Fruit fly (Drosophila melanogaster) whole organism, embryonic: Measurements from ENCODE around the gene CG7381.
A peak's percentile ranks its signal among the peaks of the same experiment; 100 is the strongest.

Experiments used
- Abd-B ChIP-seq: fragments of 200-800 bp; sonication (Bioruptor generic); optimal IDR thresholded peaks from 2 replicates; lab custom pipeline; 2018; ENCODE audit warnings: missing biosample characterization, mild to moderate bottlenecking, missing genetic modification characterization, moderate library complexity
- Ada2b ChIP-seq: fragments of 200-800 bp; sonication (Bioruptor generic); IDR thresholded peaks from 2 replicates; pipeline ENCODE4 v1.3.6; 2022; ENCODE audit warnings: missing biosample characterization, missing genetic modification characterization
- Atf3 ChIP-seq: fragments of 200-800 bp; sonication (Bioruptor generic); optimal IDR thresholded peaks from 3 replicates; lab custom pipeline; 2016; ENCODE audit warnings: missing biosample characterization, missing genetic modification characterization
- Awh ChIP-seq: fragments of 200-800 bp; sonication (Bioruptor generic); IDR thresholded peaks from 2 replicates; pipeline ENCODE4, ENCODE4 v1.3.6; 2022; ENCODE audit warnings: missing biosample characterization, missing genetic modification characterization
- C15 ChIP-seq: fragments of 200-800 bp; sonication (Bioruptor generic); IDR thresholded peaks from 3 replicates; pipeline ENCODE4 v1.3.6; 2022; ENCODE audit warnings: missing biosample characterization, missing genetic modification characterization
- CG11093 ChIP-seq: fragments of 200-800 bp; sonication (Bioruptor generic); IDR thresholded peaks from 3 replicates; pipeline ENCODE4 v1.3.6; 2022; ENCODE audit warnings: missing biosample characterization, missing genetic modification characterization
- CG1233 ChIP-seq: fragments of 200-800 bp; sonication (Bioruptor generic); optimal IDR thresholded peaks from 4 replicates; lab custom pipeline; 2018; ENCODE audit warnings: missing biosample characterization, mild to moderate bottlenecking, missing genetic modification characterization
- CG14441 ChIP-seq: fragments of 200-800 bp; sonication (Bioruptor generic); IDR thresholded peaks from 2 replicates; pipeline ENCODE4 v1.3.6; 2022; ENCODE audit warnings: missing biosample characterization, missing genetic modification characterization
- CG14710 ChIP-seq: fragments of 200-800 bp; sonication (Bioruptor generic); optimal IDR thresholded peaks from 3 replicates; lab custom pipeline; 2019; ENCODE audit warnings: missing biosample characterization, mild to moderate bottlenecking, missing genetic modification characterization, moderate library complexity
- CG14860 ChIP-seq: fragments of 200-800 bp; sonication (Bioruptor generic); IDR thresholded peaks from 3 replicates; pipeline ENCODE4 v1.3.6; 2022; ENCODE audit warnings: missing biosample characterization, missing genetic modification characterization; ENCODE audit not compliant: partially characterized antibody
- CG16863 ChIP-seq: fragments of 200-800 bp; sonication (Bioruptor generic); optimal IDR thresholded peaks from 3 replicates; lab custom pipeline; 2016; ENCODE audit warnings: missing biosample characterization, missing genetic modification characterization
- CG17186 ChIP-seq: fragments of 200-800 bp; sonication (Bioruptor generic); optimal IDR thresholded peaks from 3 replicates; lab custom pipeline; 2017; ENCODE audit warnings: missing biosample characterization, missing genetic modification reagents, missing genetic modification characterization
- CG1792 ChIP-seq: fragments of 200-800 bp; sonication (Bioruptor generic); optimal IDR thresholded peaks from 2 replicates; lab custom pipeline; 2016; ENCODE audit warnings: missing biosample characterization, missing genetic modification characterization
- CG2116 ChIP-seq: fragments of 200-800 bp; sonication (Bioruptor generic); optimal IDR thresholded peaks from 3 replicates; lab custom pipeline; 2018; ENCODE audit warnings: missing biosample characterization, mild to moderate bottlenecking, missing genetic modification characterization
- CG2129 ChIP-seq: fragments of 200-800 bp; sonication (Bioruptor generic); IDR thresholded peaks from 2 replicates; pipeline ENCODE4 v1.3.6; 2022; ENCODE audit warnings: missing biosample characterization, missing genetic modification characterization; ENCODE audit not compliant: partially characterized antibody
- CG2712 ChIP-seq: fragments of 200-800 bp; optimal IDR thresholded peaks from 3 replicates; lab custom pipeline; 2019; ENCODE audit warnings: missing biosample characterization, mild to moderate bottlenecking, missing genetic modification characterization, moderate library complexity
- CG33213 ChIP-seq: fragments of 200-800 bp; sonication (Bioruptor generic); optimal IDR thresholded peaks from 3 replicates; lab custom pipeline; 2016; ENCODE audit warnings: missing biosample characterization, missing genetic modification characterization
- CG4360 ChIP-seq: fragments of 200-800 bp; sonication (Bioruptor generic); IDR thresholded peaks from 2 replicates; pipeline ENCODE4 v1.3.6; 2022; ENCODE audit warnings: missing biosample characterization, missing genetic modification characterization
- CG4707 ChIP-seq: fragments of 200-800 bp; sonication (Bioruptor generic); optimal IDR thresholded peaks from 2 replicates; lab custom pipeline; 2018; ENCODE audit warnings: missing biosample characterization, mild to moderate bottlenecking, missing genetic modification characterization, moderate library complexity
- CG4820 ChIP-seq: fragments of 200-800 bp; sonication (Bioruptor generic); optimal IDR thresholded peaks from 3 replicates; lab custom pipeline; 2016; ENCODE audit warnings: missing biosample characterization, missing genetic modification characterization
- CG6683 ChIP-seq: fragments of 200-800 bp; sonication (Bioruptor generic); optimal IDR thresholded peaks from 2 replicates; lab custom pipeline; 2017; ENCODE audit warnings: missing biosample characterization, mild to moderate bottlenecking, missing genetic modification characterization, missing genetic modification reagents
- CG7928 ChIP-seq: fragments of 200-800 bp; sonication (Bioruptor generic); optimal IDR thresholded peaks from 2 replicates; lab custom pipeline; 2017; ENCODE audit warnings: missing biosample characterization, mild to moderate bottlenecking, missing genetic modification characterization
- CG8388 ChIP-seq: fragments of 200-800 bp; sonication (Bioruptor generic); optimal IDR thresholded peaks from 2 replicates; lab custom pipeline; 2019; ENCODE audit warnings: missing biosample characterization, mild to moderate bottlenecking, missing genetic modification characterization, moderate library complexity
- CG9817 ChIP-seq: fragments of 200-800 bp; sonication (Bioruptor generic); optimal IDR thresholded peaks from 2 replicates; lab custom pipeline; 2018; ENCODE audit warnings: missing biosample characterization, mild to moderate bottlenecking, missing genetic modification characterization, moderate library complexity
- CoRest ChIP-seq: fragments of 200-800 bp; sonication (Bioruptor generic); optimal IDR thresholded peaks from 3 replicates; lab custom pipeline; 2018; ENCODE audit warnings: missing biosample characterization, mild to moderate bottlenecking, missing genetic modification characterization, moderate library complexity
- Dll ChIP-seq: fragments of 200-800 bp; sonication (Bioruptor generic); IDR thresholded peaks from 4 replicates; pipeline ENCODE4 v1.3.6; 2022; ENCODE audit warnings: missing biosample characterization, missing genetic modification characterization; ENCODE audit not compliant: partially characterized antibody
- HLH4C ChIP-seq: fragments of 200-800 bp; sonication (Bioruptor generic); IDR thresholded peaks from 3 replicates; pipeline ENCODE4 v1.3.6; 2022; ENCODE audit warnings: missing biosample characterization, missing genetic modification characterization; ENCODE audit not compliant: partially characterized antibody
- Hey ChIP-seq: fragments of 200-800 bp; sonication (Bioruptor generic); optimal IDR thresholded peaks from 3 replicates; lab custom pipeline; 2018; ENCODE audit warnings: missing biosample characterization, mild to moderate bottlenecking, missing genetic modification characterization
- Ptx1 ChIP-seq: fragments of 200-800 bp; sonication (Bioruptor generic); IDR thresholded peaks from 2 replicates; pipeline ENCODE4 v1.3.6; 2022; ENCODE audit warnings: missing biosample characterization, missing genetic modification characterization
- Sry-β ChIP-seq: fragments of 200-800 bp; sonication (Bioruptor generic); optimal IDR thresholded peaks from 2 replicates; lab custom pipeline; 2018; ENCODE audit warnings: missing biosample characterization, mild to moderate bottlenecking, missing genetic modification characterization, moderate library complexity
- Sry-δ ChIP-seq: fragments of 200-800 bp; sonication (Bioruptor generic); optimal IDR thresholded peaks from 2 replicates; lab custom pipeline; 2016; ENCODE audit warnings: missing biosample characterization, missing genetic modification characterization
- TFAM ChIP-seq: fragments of 200-800 bp; sonication (Bioruptor generic); optimal IDR thresholded peaks from 2 replicates; lab custom pipeline; 2017; ENCODE audit warnings: missing biosample characterization, missing genetic modification characterization, inconsistent platforms
- YL-1 ChIP-seq: fragments of 200-800 bp; sonication (Bioruptor generic); optimal IDR thresholded peaks from 3 replicates; lab custom pipeline; 2017; ENCODE audit warnings: missing biosample characterization, mild to moderate bottlenecking, missing genetic modification characterization
- al ChIP-seq: fragments of 200-800 bp; sonication (Bioruptor generic); IDR thresholded peaks from 2 replicates; pipeline ENCODE4 v1.3.6; 2022; ENCODE audit warnings: missing biosample characterization, missing genetic modification characterization
- amos ChIP-seq: fragments of 200-800 bp; sonication (Bioruptor generic); IDR thresholded peaks from 2 replicates; pipeline ENCODE4 v1.3.6; 2022; ENCODE audit warnings: missing biosample characterization, missing genetic modification characterization; ENCODE audit not compliant: partially characterized antibody
- aop ChIP-seq: fragments of 200-800 bp; sonication (Bioruptor generic); IDR thresholded peaks from 2 replicates; pipeline ENCODE4 v1.3.6; 2022; ENCODE audit warnings: missing biosample characterization, missing genetic modification characterization
- bab2 ChIP-seq: fragments of 200-800 bp; sonication (Bioruptor generic); optimal IDR thresholded peaks from 2 replicates; lab custom pipeline; 2016; ENCODE audit warnings: missing biosample characterization, missing genetic modification characterization
- chif ChIP-seq, 2 experiments: fragments of 200-800 bp; sonication (Bioruptor generic); optimal IDR thresholded peaks; 3 replicates each; lab custom pipeline; 2016; ENCODE audit warnings: missing biosample characterization in 2 of 2, missing genetic modification characterization in 2 of 2
- ci ChIP-seq: fragments of 200-800 bp; sonication (Bioruptor generic); IDR thresholded peaks from 3 replicates; pipeline ENCODE4 v1.3.6; 2022; ENCODE audit warnings: missing biosample characterization, missing genetic modification characterization
- dimm ChIP-seq: fragments of 200-800 bp; sonication (Bioruptor generic); IDR thresholded peaks from 2 replicates; pipeline ENCODE4 v1.3.6; 2022; ENCODE audit warnings: missing biosample characterization, missing genetic modification characterization
- gfzf ChIP-seq: fragments of 200-800 bp; sonication (Bioruptor generic); optimal IDR thresholded peaks from 2 replicates; lab custom pipeline; 2016; ENCODE audit warnings: missing biosample characterization, mild to moderate bottlenecking, missing genetic modification characterization, moderate library complexity
- gsb ChIP-seq: fragments of 200-800 bp; sonication (Bioruptor generic); IDR thresholded peaks from 2 replicates; pipeline ENCODE4 v1.3.6; 2022; ENCODE audit warnings: missing biosample characterization, missing genetic modification characterization
- lilli ChIP-seq: fragments of 200-800 bp; sonication (Bioruptor generic); optimal IDR thresholded peaks from 3 replicates; lab custom pipeline; 2016; ENCODE audit warnings: missing biosample characterization, missing genetic modification characterization
- lov ChIP-seq, 2 experiments: fragments of 200-800 bp in 1 of 2; fragments of >200 bp in 1 of 2; sonication (Bioruptor generic) in 1 of 2; IDR thresholded peaks in 1 of 2; optimal IDR thresholded peaks in 1 of 2; 2 replicates in 1 of 2; 3 replicates in 1 of 2; pipeline versions ENCODE4 v1.3.6 to Lab custom; 2017 to 2022; ENCODE audit warnings: missing biosample characterization in 1 of 2, missing genetic modification characterization in 1 of 2
- pum ChIP-seq: fragments of 200-800 bp; sonication (Bioruptor generic); optimal IDR thresholded peaks from 2 replicates; lab custom pipeline; 2016; ENCODE audit warnings: missing biosample characterization, missing genetic modification characterization
- sens-2 ChIP-seq: fragments of 200-800 bp; sonication (Bioruptor generic); IDR thresholded peaks from 2 replicates; pipeline ENCODE4 v1.3.6; 2022; ENCODE audit warnings: missing biosample characterization, missing genetic modification characterization
- seq ChIP-seq: fragments of 200-800 bp; sonication (Bioruptor generic); IDR thresholded peaks from 2 replicates; pipeline ENCODE4 v1.3.6; 2022; ENCODE audit warnings: missing biosample characterization, missing genetic modification characterization
- shn ChIP-seq: fragments of 200-800 bp; sonication (Bioruptor generic); optimal IDR thresholded peaks from 3 replicates; lab custom pipeline; 2016; ENCODE audit warnings: missing biosample characterization, missing genetic modification characterization
- zfh2 ChIP-seq: fragments of 200-800 bp; sonication (Bioruptor generic); optimal IDR thresholded peaks from 2 replicates; lab custom pipeline; 2016; ENCODE audit warnings: missing biosample characterization, missing genetic modification characterization

Gene CG7381

DNA sequence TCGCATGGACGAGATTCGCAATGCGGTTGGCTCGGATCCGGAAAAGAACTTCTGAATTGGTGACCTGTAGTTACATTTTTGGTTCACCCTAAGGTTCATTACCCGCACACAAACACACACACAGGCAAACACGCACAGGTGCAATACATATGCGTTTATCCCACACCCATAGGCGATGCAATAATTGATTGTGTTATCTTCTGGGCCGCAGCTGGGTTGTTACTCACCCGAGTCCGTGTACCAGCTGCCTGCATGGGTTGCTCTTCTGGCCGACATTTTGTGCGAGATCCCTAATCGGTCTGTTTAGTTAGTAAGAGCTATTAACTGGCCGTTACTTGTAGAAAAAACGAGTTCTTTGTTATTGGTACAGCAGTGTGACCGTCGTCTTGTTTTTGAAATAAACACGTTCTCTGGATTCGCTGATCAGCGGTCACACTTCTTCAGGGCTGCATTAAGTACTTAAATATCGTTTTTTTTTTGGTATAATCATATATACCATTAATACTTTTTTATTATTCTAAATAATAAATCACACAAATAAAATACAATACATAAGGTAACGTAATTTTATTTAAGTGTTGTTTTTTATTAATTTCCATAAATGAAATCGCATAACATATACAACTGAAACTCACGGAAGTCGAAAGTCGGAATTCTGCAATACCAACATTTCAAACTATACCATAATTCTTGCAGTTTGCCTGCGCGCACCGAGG lies 33.8 kb upstream of the CG7381 start, which contains the start of gene CG8031 (continued):
- TF ChIP-seq CG1233 (GFP tag; lab: Kevin White, UChicago) (no peak), CoRest (tag; lab: Kevin White, UChicago) (no peak), chif (GFP tag; optimal IDR thresholded peaks at IDR 0.05; lab: Kevin White, UChicago) (no peak), sens-2 (GFP tag; lab: Robert Waterston, UW) (no peak), Atf3 (GFP tag; lab: Kevin White, UChicago) (no peak), CG14441 (no peak), HLH4C (no peak), CG1792 (GFP tag; lab: Kevin White, UChicago) (no peak), CG4820 (no peak), Sry-β (no peak), CG2712 (tag; lab: Kevin White, UChicago) (peak; percentile 17), CG14710 (tag; lab: Kevin White, UChicago) (peak; percentile 83), gfzf (GFP tag; lab: Kevin White, UChicago) (peak; percentile 82), amos (GFP tag; lab: Robert Waterston, UW) (no peak; the same call in 1 of the 2 replicates), Abd-B (GFP tag; lab: Kevin White, UChicago) (no peak), TFAM (GFP tag; lab: Kevin White, UChicago) (no peak), CG17186 (GFP tag; lab: Kevin White, UChicago) (peak; percentile 52), CG4360 (GFP tag; lab: Robert Waterston, UW) (no peak), lov (optimal IDR thresholded peaks at IDR 0.05; lab: Kevin White, UChicago) (no peak), lov (GFP tag; IDR thresholded peaks at IDR 0.05; lab: Robert Waterston, UW) (no peak), Dll (GFP tag; lab: Robert Waterston, UW) (0 out of 4 replicates have a peak, but pooled peaks have one; percentile 17), CG6683 (GFP tag; lab: Kevin White, UChicago) (no peak), shn (GFP tag; lab: Kevin White, UChicago) (no peak), CG33213 (GFP tag; lab: Kevin White, UChicago) (no peak), al (GFP tag; lab: Robert Waterston, UW) (no peak), CG7928 (peak; percentile 90), YL-1 (GFP tag; lab: Kevin White, UChicago) (peak; percentile 46), Awh (GFP tag; lab: Robert Waterston, UW) (no peak), gsb (GFP tag; lab: Robert Waterston, UW) (no peak), CG14860 (no peak; the same call in 2 of the 3 replicates), aop (no peak), CG2129 (GFP tag; lab: Robert Waterston, UW) (no peak), CG9817 (tag; lab: Kevin White, UChicago) (no peak), CG16863 (GFP tag; lab: Kevin White, UChicago) (no peak), bab2 (GFP tag; lab: Kevin White, UChicago) (no peak), CG11093 (GFP tag; lab: Robert Waterston, UW) (no peak), Hey (tag; lab: Kevin White, UChicago) (no peak), C15 (GFP tag; lab: Robert Waterston, UW) (no peak), lilli (GFP tag; lab: Kevin White, UChicago) (no peak), zfh2 (GFP tag; lab: Kevin White, UChicago) (no peak), ci (GFP tag; lab: Robert Waterston, UW) (0 out of 3 replicates have a peak, but pooled peaks have one; percentile 5), seq (0 out of 2 replicates have a peak, but pooled peaks have one; percentile 9), dimm (GFP tag; lab: Robert Waterston, UW) (no peak), Ada2b (no peak), CG8388 (GFP tag; lab: Kevin White, UChicago) (no peak), CG4707 (GFP tag; lab: Kevin White, UChicago) (no peak), pum (no peak), Sry-δ (no peak), Ptx1 (GFP tag; lab: Robert Waterston, UW) (no peak), CG2116 (GFP tag; lab: Kevin White, UChicago) (peak; percentile 70)
